Worm (Caenorhabditis elegans): ENCODE measurements around the gene C35D6.3.

DNA sequence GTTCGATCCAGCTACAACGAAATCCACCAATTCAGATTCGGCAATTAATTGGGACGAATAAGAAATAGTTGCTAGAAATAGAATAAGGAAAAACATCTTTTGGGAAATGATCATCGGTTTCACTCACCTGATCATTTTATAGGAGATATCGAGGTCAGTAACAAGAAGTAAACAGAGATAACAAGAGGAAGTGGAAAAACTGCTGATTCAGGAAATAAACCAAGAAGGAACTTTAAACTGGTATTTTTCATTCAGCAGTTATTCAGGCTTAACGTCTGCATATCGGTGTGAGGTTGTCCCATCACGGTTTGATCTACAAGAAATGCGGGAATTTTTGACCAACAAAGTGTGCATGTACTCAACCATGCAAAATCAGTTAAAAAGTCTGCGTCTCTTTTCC is 18.1 kb upstream of the C35D6.3 start, which contains the start of gene K03D3.2:
- no peak for TF ChIP-seq zim-3 (tag; optimal IDR thresholded peaks at IDR 0.05)
- TF ChIP-seq ztf-28 (GFP tag; IDR thresholded peaks at IDR 0.05), result no peak
- no peak for TF ChIP-seq snpc-4 (GFP tag; optimal IDR thresholded peaks at IDR 0.05)
- no peak for TF ChIP-seq snpc-4 (tag; optimal IDR thresholded peaks at IDR 0.05)
- no peak for TF ChIP-seq him-1 (tag; optimal IDR thresholded peaks at IDR 0.05)
- no peak for TF ChIP-seq attf-3 (GFP tag; conservative IDR thresholded peaks at IDR 0.05)
- TF ChIP-seq sptf-2 (GFP tag; optimal IDR thresholded peaks at IDR 0.05), result no peak
- no peak for TF ChIP-seq ceh-91 (GFP tag; IDR thresholded peaks at IDR 0.05)
- no peak for TF ChIP-seq Y67H2A.10 (GFP tag; conservative IDR thresholded peaks at IDR 0.05)
- TF ChIP-seq rcor-1 (GFP tag; IDR thresholded peaks at IDR 0.05), result no peak
- no peak for TF ChIP-seq snpc-1.3 (tag; optimal IDR thresholded peaks at IDR 0.05; ENCODE audit: insufficient read depth)
- TF ChIP-seq F33H1.4 (GFP tag; IDR thresholded peaks at IDR 0.05), result no peak
- no peak for TF ChIP-seq K11D2.4 (GFP tag; IDR thresholded peaks at IDR 0.05)
- no peak for TF ChIP-seq nfya-1 (tag; optimal IDR thresholded peaks at IDR 0.05; ENCODE audit: borderline replicate concordance, insufficient read depth)
